Worm (Caenorhabditis elegans) whole organism, L3 larva: ENCODE measurements around the gene F35H10.6.

Source experiments
- R02D3.7 ChIP-seq: fragments of 150-350 bp; optimal IDR thresholded peaks from 2 replicates; lab custom pipeline; 2014; ENCODE audit warnings: missing biosample characterization, missing genetic modification characterization
- ZK546.5 ChIP-seq: sonication (generic microtip); optimal IDR thresholded peaks from 2 replicates; lab custom pipeline; 2017; ENCODE audit warnings: missing biosample characterization, missing genetic modification characterization
- ama-1 ChIP-seq: fragments of 150-350 bp; optimal IDR thresholded peaks from 2 replicates; lab custom pipeline; 2018
- ceh-28 ChIP-seq: fragments of 150-350 bp; optimal IDR thresholded peaks from 2 replicates; lab custom pipeline; 2014; ENCODE audit warnings: missing biosample characterization, missing genetic modification reagents, missing genetic modification characterization
- ceh-82 ChIP-seq: fragments of 150-350 bp; optimal IDR thresholded peaks from 2 replicates; lab custom pipeline; 2014; ENCODE audit warnings: missing biosample characterization, missing genetic modification characterization
- egl-5 ChIP-seq: fragments of 150-350 bp; optimal IDR thresholded peaks from 2 replicates; lab custom pipeline; 2017; ENCODE audit warnings: missing biosample characterization, missing genetic modification reagents, missing genetic modification characterization, inconsistent platforms
- elt-1 ChIP-seq: fragments of 150-350 bp; optimal IDR thresholded peaks from 2 replicates; lab custom pipeline; 2014; ENCODE audit warnings: missing biosample characterization, missing genetic modification characterization
- elt-2 ChIP-seq: sonication (generic microtip); optimal IDR thresholded peaks from 2 replicates; lab custom pipeline; 2016; ENCODE audit warnings: missing genetic modification reagents, mild to moderate bottlenecking, missing genetic modification characterization, missing compliant biosample characterization
- elt-3 ChIP-seq, 3 experiments: fragments of 150-350 bp in 1 of 3; sonication (generic microtip) in 2 of 3; optimal IDR thresholded peaks; 2 replicates in 2 of 3; 4 replicates in 1 of 3; lab custom pipeline; 2014 to 2017; ENCODE audit warnings: missing biosample characterization in 3 of 3, missing genetic modification characterization in 3 of 3
- fos-1 ChIP-seq: fragments of 150-350 bp; optimal IDR thresholded peaks from 2 replicates; lab custom pipeline; 2014; ENCODE audit warnings: missing biosample characterization, missing genetic modification characterization
- hmg-11 ChIP-seq: sonication (generic microtip); optimal IDR thresholded peaks from 2 replicates; lab custom pipeline; 2016; ENCODE audit warnings: missing genetic modification characterization, missing compliant biosample characterization
- jun-1 ChIP-seq: fragments of 150-350 bp; optimal IDR thresholded peaks from 2 replicates; lab custom pipeline; 2014; ENCODE audit warnings: missing biosample characterization, missing genetic modification reagents, missing genetic modification characterization
- lin-15B ChIP-seq: fragments of 150-350 bp; optimal IDR thresholded peaks from 2 replicates; lab custom pipeline; 2014; ENCODE audit warnings: missing biosample characterization, missing genetic modification characterization
- lin-39 ChIP-seq: fragments of 150-350 bp; optimal IDR thresholded peaks from 2 replicates; lab custom pipeline; 2018; ENCODE audit warnings: missing biosample characterization, missing genetic modification reagents, missing genetic modification characterization
- lsy-12 ChIP-seq: sonication (generic microtip); optimal IDR thresholded peaks from 2 replicates; lab custom pipeline; 2016; ENCODE audit warnings: mild to moderate bottlenecking, missing genetic modification characterization, missing compliant biosample characterization
- mdl-1 ChIP-seq: fragments of 150-350 bp; optimal IDR thresholded peaks from 2 replicates; lab custom pipeline; 2014; ENCODE audit warnings: missing biosample characterization, missing genetic modification characterization
- nfya-1 ChIP-seq: sonication (generic microtip); optimal IDR thresholded peaks from 2 replicates; lab custom pipeline; 2017; ENCODE audit warnings: missing genetic modification characterization, mild to moderate bottlenecking, missing compliant biosample characterization, antibody characterized with exemption, moderate library complexity; ENCODE audit not compliant: insufficient read depth
- nhr-11 ChIP-seq: fragments of 150-350 bp; optimal IDR thresholded peaks from 2 replicates; lab custom pipeline; 2014; ENCODE audit warnings: missing biosample characterization, missing genetic modification characterization
- nhr-23 ChIP-seq: fragments of 150-350 bp; optimal IDR thresholded peaks from 2 replicates; lab custom pipeline; 2014; ENCODE audit warnings: missing biosample characterization, missing genetic modification reagents, missing genetic modification characterization
- nhr-25 ChIP-seq: sonication (generic microtip); optimal IDR thresholded peaks from 2 replicates; lab custom pipeline; 2017; ENCODE audit warnings: missing biosample characterization, missing genetic modification characterization
- nhr-43 ChIP-seq: sonication (generic microtip); optimal IDR thresholded peaks from 2 replicates; lab custom pipeline; 2016; ENCODE audit warnings: mild to moderate bottlenecking, missing genetic modification characterization, missing compliant biosample characterization; ENCODE audit not compliant: poor library complexity, severe bottlenecking
- nhr-67 ChIP-seq: fragments of 150-350 bp; optimal IDR thresholded peaks from 2 replicates; lab custom pipeline; 2014; ENCODE audit warnings: missing biosample characterization, missing genetic modification characterization
- nhr-77 ChIP-seq: fragments of 150-350 bp; optimal IDR thresholded peaks from 2 replicates; lab custom pipeline; 2014; ENCODE audit warnings: missing biosample characterization, missing genetic modification characterization
- pha-4 ChIP-seq: fragments of 150-350 bp; optimal IDR thresholded peaks from 2 replicates; lab custom pipeline; 2014; ENCODE audit warnings: missing biosample characterization, missing genetic modification reagents, missing genetic modification characterization
- pqm-1 ChIP-seq: fragments of 150-350 bp; optimal IDR thresholded peaks from 2 replicates; lab custom pipeline; 2017; ENCODE audit warnings: missing biosample characterization, missing genetic modification characterization, inconsistent platforms
- sea-2 ChIP-seq: fragments of 150-350 bp; sonication (generic microtip); optimal IDR thresholded peaks from 4 replicates; lab custom pipeline; 2014; ENCODE audit warnings: missing biosample characterization, missing genetic modification reagents, missing genetic modification characterization
- skn-1 ChIP-seq: fragments of 150-350 bp; optimal IDR thresholded peaks from 2 replicates; lab custom pipeline; 2014; ENCODE audit warnings: missing biosample characterization, missing genetic modification characterization
- snpc-4 ChIP-seq: fragments of 150-350 bp; optimal IDR thresholded peaks from 2 replicates; lab custom pipeline; 2014; ENCODE audit warnings: missing biosample characterization, missing genetic modification characterization
- tbx-2 ChIP-seq: sonication (generic microtip); optimal IDR thresholded peaks from 2 replicates; lab custom pipeline; 2016; ENCODE audit warnings: mild to moderate bottlenecking, missing genetic modification characterization, missing compliant biosample characterization
- unc-62 ChIP-seq: fragments of 150-350 bp; sonication (generic microtip); optimal IDR thresholded peaks from 4 replicates; lab custom pipeline; 2014; ENCODE audit warnings: missing biosample characterization, missing genetic modification reagents, missing genetic modification characterization
- zag-1 ChIP-seq: fragments of 150-350 bp; optimal IDR thresholded peaks from 2 replicates; lab custom pipeline; 2014; ENCODE audit warnings: missing biosample characterization, missing genetic modification characterization
- ztf-11 ChIP-seq: fragments of 150-350 bp; optimal IDR thresholded peaks from 2 replicates; lab custom pipeline; 2014; ENCODE audit warnings: missing biosample characterization, missing genetic modification characterization

The F35H10.6 gene

DNA sequence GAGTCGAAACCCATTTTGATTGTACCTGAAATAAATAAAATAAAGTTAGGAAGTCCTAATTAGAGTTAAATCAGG lies 10.4 kb upstream of the F35H10.6 start, which contains the start of gene nucl-1:
Gene nucl-1 (minus strand): TSS at position 26 of the 75 bp plus-strand sequence.
- no peak for TF ChIP-seq sea-2

ce11 chrIV:8289580-8290323 lies 10.0 kb upstream of the F35H10.6 start, which contains the start of gene daf-31:
Gene daf-31 (plus strand): TSS chrIV:8290273.
- TF ChIP-seq nhr-25 (tag; lab: Kevin White, UChicago) = peak; percentile 71
- TF ChIP-seq nfya-1 (tag; lab: Kevin White, UChicago) = peak; percentile 72
- no peak for TF ChIP-seq ZK546.5
- peak; percentile 64 for TF ChIP-seq lin-15B (tag; lab: Kevin White, UChicago)
- TF ChIP-seq pha-4 (tag; lab: Kevin White, UChicago) = peak; percentile 83
- peak; percentile 88 for TF ChIP-seq lin-39 (tag; lab: Kevin White, UChicago)
- TF ChIP-seq pqm-1 (tag; lab: Kevin White, UChicago) = peak; percentile 6
- peak; percentile 47 for TF ChIP-seq nhr-23
- TF ChIP-seq unc-62 = no peak
- peak; percentile 62 for TF ChIP-seq hmg-11
- TF ChIP-seq snpc-4 (tag; lab: Kevin White, UChicago) = peak; percentile 57
- TF ChIP-seq egl-5 (tag; lab: Kevin White, UChicago) = peak; percentile 77
- peak; percentile 40 for TF ChIP-seq elt-2 (tag; lab: Kevin White, UChicago)
- TF ChIP-seq ceh-28 (tag; lab: Kevin White, UChicago) = peak; percentile 32
- TF ChIP-seq ceh-82 (tag; lab: Kevin White, UChicago) = no peak
- no peak for TF ChIP-seq sea-2

DNA sequence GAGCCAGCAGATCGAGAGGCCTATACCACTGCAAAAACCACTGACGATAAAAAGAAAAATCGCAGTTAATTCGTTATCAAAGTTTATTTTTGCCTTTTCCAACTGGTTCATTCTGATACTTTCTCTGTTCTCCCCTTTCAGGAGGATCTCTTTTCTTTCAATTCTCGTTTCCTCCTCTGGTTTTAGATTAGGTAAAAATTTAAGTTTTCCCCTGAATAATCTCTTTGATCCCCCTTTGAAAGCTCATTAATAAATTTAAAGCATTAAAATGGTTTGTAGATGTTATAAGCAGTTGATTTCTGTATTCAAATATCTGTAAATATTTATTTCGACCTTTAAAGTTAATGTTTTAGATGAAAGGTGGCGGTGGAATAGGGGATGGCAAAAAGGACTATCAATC lies 8.5 kb upstream of the F35H10.6 start, which contains the start of gene K07H8.2:
Gene K07H8.2 (plus strand): TSS at position 301 of the 400 bp plus-strand sequence.
- no peak for TF ChIP-seq zag-1 (tag; lab: Kevin White, UChicago)
- no peak for TF ChIP-seq mdl-1 (tag; lab: Kevin White, UChicago)
- TF ChIP-seq jun-1 (tag; lab: Kevin White, UChicago) = no peak
- no peak for TF ChIP-seq ceh-28 (tag; lab: Kevin White, UChicago)
- no peak for TF ChIP-seq skn-1 (tag; lab: Kevin White, UChicago)
- no peak for TF ChIP-seq R02D3.7 (tag; lab: Kevin White, UChicago)
- no peak for TF ChIP-seq unc-62
- no peak for TF ChIP-seq lin-39 (tag; lab: Kevin White, UChicago)
- TF ChIP-seq nhr-43 (tag; lab: Kevin White, UChicago) = no peak
- TF ChIP-seq pqm-1 (tag; lab: Kevin White, UChicago) = no peak
- no peak for TF ChIP-seq nhr-11
- TF ChIP-seq nhr-67 (tag; lab: Kevin White, UChicago) = no peak
- TF ChIP-seq elt-3 (tag; optimal IDR thresholded peaks at IDR 0.05; lab: Kevin White, UChicago) = no peak
- TF ChIP-seq ceh-82 (tag; lab: Kevin White, UChicago) = no peak
- TF ChIP-seq tbx-2 = no peak
- TF ChIP-seq ama-1 (lab: Kevin White, UChicago) = no peak

DNA sequence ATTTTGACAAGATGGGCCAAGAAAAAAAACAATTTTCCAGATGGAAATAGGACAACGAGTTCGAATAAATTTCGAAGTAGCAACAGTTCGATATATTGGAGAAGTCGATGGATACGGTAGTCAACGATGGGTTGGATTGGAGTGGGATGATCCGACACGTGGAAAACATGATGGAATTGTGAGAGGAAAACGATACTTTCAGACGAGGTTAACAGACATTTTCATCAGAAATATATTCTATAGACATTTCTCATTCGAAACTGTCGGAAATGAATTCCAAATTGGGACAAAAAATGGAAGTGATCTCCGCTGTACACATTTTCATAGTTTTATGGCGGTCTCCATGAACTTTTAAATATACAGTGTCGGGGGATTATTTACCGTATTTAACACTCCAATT lies 5.1 kb upstream of the F35H10.6 start, which contains the start of gene tbce-1:
Gene tbce-1 (plus strand): TSS at position 41 of the 400 bp plus-strand sequence.
- TF ChIP-seq nhr-11 = no peak
- TF ChIP-seq ama-1 (lab: Kevin White, UChicago) = peak; percentile 18

- no peak for TF ChIP-seq nhr-11
- no peak for TF ChIP-seq ZK546.5
- TF ChIP-seq fos-1 (tag; lab: Kevin White, UChicago) = no peak
- no peak for TF ChIP-seq mdl-1 (tag; lab: Kevin White, UChicago)
- TF ChIP-seq lsy-12 = no peak
- TF ChIP-seq, all 47 proteins: peak for 0
Measured at ce11 chrIV:8297192-8297591, 2.5 kb upstream of the F35H10.6 start, which contains the start of gene nprl-3. Gene nprl-3 (plus strand): TSS chrIV:8297492.

DNA sequence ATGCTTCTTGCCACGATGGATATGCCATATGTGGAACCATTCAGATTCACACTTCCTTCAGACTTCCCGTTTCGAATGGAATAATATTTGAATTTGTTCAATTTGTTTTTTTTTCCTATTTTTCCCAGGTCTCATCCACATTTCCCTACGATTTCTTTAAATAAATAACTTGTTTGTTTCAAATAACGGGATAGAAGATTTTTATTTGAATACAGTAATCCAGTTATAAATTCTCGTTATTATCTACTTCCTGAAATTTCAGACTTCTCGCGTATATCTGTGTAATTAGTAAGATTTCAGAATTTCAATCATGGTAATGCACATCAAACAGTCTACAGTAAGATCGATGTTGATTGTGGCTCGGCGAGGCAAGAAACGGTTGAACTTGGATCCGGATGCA lies 732 bp downstream of the F35H10.6 start, which contains the start of gene F35H10.5:
Gene F35H10.5 (plus strand): TSS at position 301 of the 400 bp plus-strand sequence.
- TF ChIP-seq zag-1 (tag; lab: Kevin White, UChicago) (no peak), elt-3 (tag; optimal IDR thresholded peaks at IDR 0.05; lab: Kevin White, UChicago) (no peak), ztf-11 (tag; lab: Kevin White, UChicago) (no peak), elt-1 (tag; lab: Kevin White, UChicago) (no peak), lin-15B (tag; lab: Kevin White, UChicago) (no peak), nhr-77 (tag; lab: Kevin White, UChicago) (no peak), sea-2 (no peak)
- TF ChIP-seq, all 47 proteins: peak for 0
